Fruit fly (Drosophila melanogaster) Kc167 (cell line): ENCODE measurements around the gene CG14400.

Experiments
- Myc ChIP-seq: fragments of >200 bp; optimal IDR thresholded peaks from 2 replicates; lab custom pipeline; 2017; ENCODE audit warnings: missing external identifiers
- Sin3A ChIP-seq: fragments of >200 bp; optimal IDR thresholded peaks from 2 replicates; lab custom pipeline; 2018; ENCODE audit warnings: missing external identifiers
- h ChIP-seq: fragments of >200 bp; optimal IDR thresholded peaks from 3 replicates; lab custom pipeline; 2018; ENCODE audit warnings: missing external identifiers
- insv ChIP-seq: fragments of >200 bp; optimal IDR thresholded peaks from 3 replicates; lab custom pipeline; 2018; ENCODE audit warnings: missing external identifiers
- psq ChIP-seq: fragments of >200 bp; optimal IDR thresholded peaks from 2 replicates; lab custom pipeline; 2017; ENCODE audit warnings: missing external identifiers
- ttk ChIP-seq: sonication (Bioruptor generic); optimal IDR thresholded peaks from 2 replicates; lab custom pipeline; 2017; ENCODE audit warnings: missing external identifiers

DNA sequence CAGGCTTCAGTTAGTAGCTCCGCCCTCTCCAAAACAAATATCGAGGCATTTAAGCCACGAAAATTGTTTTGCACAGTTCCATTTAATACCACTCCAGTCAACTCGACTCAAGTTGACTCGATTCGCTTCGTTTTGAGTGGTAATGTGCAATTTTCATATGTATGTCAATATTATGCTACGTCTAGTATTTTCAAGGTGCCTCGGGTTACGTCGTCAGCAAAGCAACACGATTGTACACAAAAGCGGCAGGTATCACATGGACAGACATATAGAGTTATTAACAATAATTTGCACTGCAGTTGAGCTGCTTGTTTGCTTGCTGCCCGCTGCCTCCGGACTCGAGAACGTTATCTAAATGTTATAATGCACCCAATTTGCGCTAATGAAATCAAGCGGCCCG is 47.3 kb upstream of the CG14400 start:
- TF ChIP-seq ttk (lab: Kevin White, UChicago): no peak
- TF ChIP-seq psq (lab: Kevin White, UChicago): no peak
- no peak for TF ChIP-seq Myc (lab: Kevin White, UChicago)
- TF ChIP-seq insv (lab: Kevin White, UChicago): no peak
- TF ChIP-seq h (lab: Kevin White, UChicago): no peak
- no peak for TF ChIP-seq Sin3A
